Fruit fly (Drosophila melanogaster): Measurements from ENCODE around the gene alphaTub85E.

Gene alphaTub85E

dm6 chr3R:9725121-9725956 lies 7.7 kb downstream of the alphaTub85E start, which contains the start of gene hyd:
hyd (minus strand) TSS chr3R:9725615.
- peak; percentile 55 for TF ChIP-seq fkh (GFP tag; optimal IDR thresholded peaks at IDR 0.05)
- no peak for TF ChIP-seq Eip93F (GFP tag; optimal IDR thresholded peaks at IDR 0.05)
- TF ChIP-seq CG11762 (GFP tag; optimal IDR thresholded peaks at IDR 0.05; ENCODE audit: insufficient read depth), result no peak
- TF ChIP-seq pdm3 (GFP tag; optimal IDR thresholded peaks at IDR 0.05), result no peak
- no peak for TF ChIP-seq dsx (GFP tag; optimal IDR thresholded peaks at IDR 0.05; ENCODE audit: poor library complexity, severe bottlenecking)
- TF ChIP-seq Lpt (GFP tag; optimal IDR thresholded peaks at IDR 0.05), result no peak
- TF ChIP-seq Eip75B (GFP tag; optimal IDR thresholded peaks at IDR 0.05), result no peak
- TF ChIP-seq CG6854 (GFP tag; optimal IDR thresholded peaks at IDR 0.05), result no peak
- TF ChIP-seq achi (GFP tag; optimal IDR thresholded peaks at IDR 0.05), result no peak

dm6 chr3R:9710886-9711285 lies 22.2 kb downstream of the alphaTub85E start, which contains the start of the genes trbd and dmt:
trbd (minus strand) TSS chr3R:9711037.
dmt (plus strand) TSS chr3R:9711142.
- peak; percentile 41 for TF ChIP-seq Blimp-1 (GFP tag; optimal IDR thresholded peaks at IDR 0.05)
- peak; percentile 99 for TF ChIP-seq fkh (GFP tag; optimal IDR thresholded peaks at IDR 0.05)
- TF ChIP-seq ss (GFP tag; optimal IDR thresholded peaks at IDR 0.05), result no peak
- TF ChIP-seq CG6854 (GFP tag; optimal IDR thresholded peaks at IDR 0.05), result peak; percentile 75
- TF ChIP-seq cyc (GFP tag; optimal IDR thresholded peaks at IDR 0.05), result no peak
- no peak for TF ChIP-seq CG8319 (GFP tag; optimal IDR thresholded peaks at IDR 0.05)
- no peak for TF ChIP-seq achi (GFP tag; optimal IDR thresholded peaks at IDR 0.05)
- no peak for TF ChIP-seq CG32006 (GFP tag; optimal IDR thresholded peaks at IDR 0.05)

- TF ChIP-seq Eip75B (GFP tag; optimal IDR thresholded peaks at IDR 0.05), result no peak
- TF ChIP-seq CG9139 (GFP tag; optimal IDR thresholded peaks at IDR 0.05), result no peak
- no peak for TF ChIP-seq CG8119 (GFP tag; IDR thresholded peaks at IDR 0.05)
- no peak for TF ChIP-seq achi (GFP tag; optimal IDR thresholded peaks at IDR 0.05)
- no peak for TF ChIP-seq Blimp-1 (GFP tag; optimal IDR thresholded peaks at IDR 0.05)
- TF ChIP-seq spab (GFP tag; optimal IDR thresholded peaks at IDR 0.05), result no peak
- no peak for TF ChIP-seq CG15336 (GFP tag; IDR thresholded peaks at IDR 0.05)
Observed at dm6 chr3R:9710228-9710627, 22.8 kb downstream of the alphaTub85E start.

dm6 chr3R:9705008-9705628 lies 27.9 kb downstream of the alphaTub85E start, which contains the start of gene Unc-115a:
Unc-115a (minus strand) TSS chr3R:9705417.
- peak; percentile 35 for TF ChIP-seq fkh (GFP tag; optimal IDR thresholded peaks at IDR 0.05)
- TF ChIP-seq dsx (GFP tag; optimal IDR thresholded peaks at IDR 0.05; ENCODE audit: poor library complexity, severe bottlenecking), result peak; percentile 60
- peak; percentile 69 for TF ChIP-seq Sox14 (GFP tag; optimal IDR thresholded peaks at IDR 0.05)
- peak; percentile 81 for TF ChIP-seq CG1621 (tag; optimal IDR thresholded peaks at IDR 0.05)
- TF ChIP-seq CG3032 (tag; optimal IDR thresholded peaks at IDR 0.05), result peak; percentile 36
- peak; percentile 11 for TF ChIP-seq Ets96B (tag; optimal IDR thresholded peaks at IDR 0.05)
- no peak for TF ChIP-seq Smox (GFP tag; optimal IDR thresholded peaks at IDR 0.05)
- TF ChIP-seq CG31627 (GFP tag; optimal IDR thresholded peaks at IDR 0.05), result peak; percentile 4
- no peak for TF ChIP-seq CG7368 (GFP tag; optimal IDR thresholded peaks at IDR 0.05)
- peak; percentile 1 for TF ChIP-seq cyc (GFP tag; optimal IDR thresholded peaks at IDR 0.05)
- peak; percentile 55 for TF ChIP-seq esn (GFP tag; optimal IDR thresholded peaks at IDR 0.05)
- no peak for TF ChIP-seq CG8119 (GFP tag; IDR thresholded peaks at IDR 0.05)
- TF ChIP-seq lz (GFP tag; optimal IDR thresholded peaks at IDR 0.05), result peak; percentile 38
- peak; percentile 28 for TF ChIP-seq CG6854 (GFP tag; optimal IDR thresholded peaks at IDR 0.05)

- peak; percentile 99 for TF ChIP-seq vri (GFP tag; optimal IDR thresholded peaks at IDR 0.05)
- TF ChIP-seq CG6276 (GFP tag; optimal IDR thresholded peaks at IDR 0.05), result no peak
- peak; percentile 1 for TF ChIP-seq fd85E (GFP tag; optimal IDR thresholded peaks at IDR 0.05)
- TF ChIP-seq CG16779 (tag; optimal IDR thresholded peaks at IDR 0.05), result peak; percentile 42
- no peak for TF ChIP-seq CG7368 (GFP tag; optimal IDR thresholded peaks at IDR 0.05)
- peak; percentile 33 for TF ChIP-seq Lpt (GFP tag; optimal IDR thresholded peaks at IDR 0.05)
- TF ChIP-seq svp (GFP tag), result peak; percentile 85
- peak; percentile 13 for TF ChIP-seq fkh (GFP tag; optimal IDR thresholded peaks at IDR 0.05)
- no peak for TF ChIP-seq CG8119 (GFP tag; IDR thresholded peaks at IDR 0.05)
Observed at dm6 chr3R:9704183-9705007, 28.7 kb downstream of the alphaTub85E start.
